Fruit fly (Drosophila melanogaster): ENCODE measurements around the gene Cyp4d20.

Gene Cyp4d20

DNA sequence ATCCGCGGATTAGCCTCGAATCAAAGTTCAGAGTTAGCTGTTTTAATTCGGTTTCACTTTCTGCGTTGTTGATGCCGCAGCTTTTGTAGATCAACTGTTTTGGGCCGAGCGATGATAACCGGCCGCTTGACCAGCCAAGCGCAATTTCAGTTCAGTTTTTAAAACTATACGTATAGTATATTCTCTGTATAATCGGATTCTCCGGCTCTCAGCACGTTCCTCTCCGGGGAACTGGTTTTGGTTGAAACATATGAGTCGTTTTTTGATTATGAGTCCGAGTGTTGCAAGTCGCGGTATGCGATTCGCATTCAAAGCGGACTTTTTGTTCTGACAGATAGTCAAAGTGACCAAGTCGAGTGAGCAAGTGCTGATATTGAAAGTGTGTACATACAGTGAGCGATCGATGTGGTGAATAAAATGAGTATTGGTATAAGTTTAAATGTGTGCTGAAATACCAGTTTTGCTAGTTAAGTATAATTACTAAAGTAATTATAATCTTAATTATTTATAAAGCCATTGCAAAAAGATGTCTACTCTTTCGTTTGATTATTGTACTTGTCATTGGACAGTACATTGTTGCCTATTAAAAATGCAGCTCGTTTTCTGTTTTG, at the start of gene Cyp4d20:
TSS of gene Cyp4d20 (minus strand) at position 100 of the 611 bp plus-strand sequence.
- TF ChIP-seq EcR (GFP tag; optimal IDR thresholded peaks at IDR 0.05): no peak
- TF ChIP-seq usp (GFP tag; optimal IDR thresholded peaks at IDR 0.05): no peak
- no peak for TF ChIP-seq pan (optimal IDR thresholded peaks at IDR 0.05)

DNA sequence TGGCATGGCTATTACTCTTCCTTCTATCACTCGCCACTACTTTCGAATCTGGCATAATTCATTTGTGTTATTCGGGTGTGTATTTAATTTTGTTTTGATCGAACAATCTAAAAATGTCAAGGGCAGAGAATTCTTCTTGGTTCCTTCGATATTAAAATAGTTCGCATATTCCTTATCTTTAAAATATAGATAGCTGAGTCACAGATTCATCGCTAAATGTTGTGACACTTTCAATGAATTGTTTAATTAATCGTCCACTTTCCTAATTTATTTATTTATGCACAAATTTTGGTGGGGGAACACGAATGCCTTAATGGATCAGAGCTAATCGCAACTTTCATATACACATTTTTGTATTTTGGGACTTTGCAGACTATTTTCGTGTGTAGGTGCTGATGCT, 48.6 kb upstream of the Cyp4d20 start, which contains the start of gene CG32295:
TSS of gene CG32295 (minus strand) at position 101 of the 400 bp plus-strand sequence.
- TF ChIP-seq EcR (GFP tag; optimal IDR thresholded peaks at IDR 0.05) (no peak), Dll (optimal IDR thresholded peaks at IDR 0.05) (no peak), psq (optimal IDR thresholded peaks at IDR 0.05) (no peak), usp (GFP tag; optimal IDR thresholded peaks at IDR 0.05) (no peak)

DNA sequence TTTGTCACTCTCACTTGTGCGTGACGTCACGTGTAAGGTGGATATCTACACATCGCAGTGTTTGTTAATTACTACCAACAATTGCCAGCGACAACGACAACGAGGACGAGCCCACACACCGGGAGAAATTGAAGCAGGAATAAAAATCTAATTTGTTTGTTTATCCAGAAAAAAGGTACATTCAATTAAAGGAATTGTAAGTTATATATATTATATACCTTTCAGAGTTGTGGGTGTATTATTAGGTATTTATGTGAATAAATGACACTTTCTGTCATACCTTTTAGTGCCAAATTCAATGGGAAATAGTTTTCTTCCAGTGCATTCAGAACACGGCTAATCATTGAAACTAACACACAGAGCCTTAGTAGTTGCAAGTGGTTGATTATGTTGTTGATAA, 36.9 kb upstream of the Cyp4d20 start:
- TF ChIP-seq pan (optimal IDR thresholded peaks at IDR 0.05) (no peak), CG8478 (optimal IDR thresholded peaks at IDR 0.05) (no peak), psq (optimal IDR thresholded peaks at IDR 0.05) (no peak), Dll (optimal IDR thresholded peaks at IDR 0.05) (no peak), usp (GFP tag; optimal IDR thresholded peaks at IDR 0.05) (no peak), EcR (GFP tag; optimal IDR thresholded peaks at IDR 0.05) (no peak)

DNA sequence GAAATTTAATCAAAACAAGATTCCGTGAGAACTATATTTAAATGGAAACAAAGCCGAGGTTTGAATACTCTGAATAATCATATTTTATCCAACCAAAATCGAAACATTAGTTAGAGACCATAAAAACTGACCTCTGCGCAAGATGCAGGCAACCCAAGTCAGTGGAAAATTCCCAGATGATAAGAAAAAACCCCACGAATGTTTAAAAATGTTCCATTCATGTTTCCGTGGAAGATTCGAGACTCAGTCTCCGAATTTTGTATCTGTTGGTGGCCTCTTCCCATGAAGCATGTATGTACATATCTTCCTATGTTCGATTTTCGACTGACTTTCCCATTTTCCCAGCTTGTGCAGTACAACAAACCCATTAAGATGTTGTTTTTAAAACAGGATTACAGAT, 26.5 kb upstream of the Cyp4d20 start:
- TF ChIP-seq pan (optimal IDR thresholded peaks at IDR 0.05) (no peak), EcR (GFP tag; optimal IDR thresholded peaks at IDR 0.05) (no peak), psq (optimal IDR thresholded peaks at IDR 0.05) (no peak), usp (GFP tag; optimal IDR thresholded peaks at IDR 0.05) (no peak), CG8478 (optimal IDR thresholded peaks at IDR 0.05) (no peak), Dll (optimal IDR thresholded peaks at IDR 0.05) (no peak)

DNA sequence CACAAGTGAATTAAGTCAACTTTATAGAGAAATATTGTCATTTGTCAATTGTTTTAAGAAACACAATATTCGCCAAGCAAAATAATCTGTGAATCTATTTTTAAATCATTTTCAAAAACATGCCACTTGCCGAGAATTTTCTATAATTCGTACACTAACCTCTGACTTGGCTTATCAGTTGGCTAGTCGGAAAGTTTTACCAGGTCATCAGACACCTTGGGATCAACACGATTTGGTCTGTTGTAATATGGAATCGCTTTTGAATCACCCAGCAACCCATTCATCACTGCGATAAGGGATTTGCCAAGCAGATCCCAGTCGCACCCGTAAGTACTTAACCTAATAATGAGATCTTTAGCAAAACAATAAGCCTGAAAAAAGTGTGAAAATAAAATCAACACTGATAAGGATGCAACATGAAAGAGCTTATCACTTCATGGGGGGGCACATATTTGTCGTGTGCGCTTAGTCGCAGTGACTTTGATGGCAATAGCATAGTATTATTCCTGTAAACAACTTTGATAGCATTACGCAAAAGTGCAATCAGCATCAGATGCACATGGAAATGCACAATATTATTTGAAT, 25.9 kb upstream of the Cyp4d20 start:
- no peak for TF ChIP-seq pan (optimal IDR thresholded peaks at IDR 0.05)
- TF ChIP-seq Dll (optimal IDR thresholded peaks at IDR 0.05): no peak
- TF ChIP-seq EcR (GFP tag; optimal IDR thresholded peaks at IDR 0.05): no peak
- no peak for TF ChIP-seq usp (GFP tag; optimal IDR thresholded peaks at IDR 0.05)
- no peak for TF ChIP-seq CG8478 (optimal IDR thresholded peaks at IDR 0.05)
- no peak for TF ChIP-seq psq (optimal IDR thresholded peaks at IDR 0.05)

DNA sequence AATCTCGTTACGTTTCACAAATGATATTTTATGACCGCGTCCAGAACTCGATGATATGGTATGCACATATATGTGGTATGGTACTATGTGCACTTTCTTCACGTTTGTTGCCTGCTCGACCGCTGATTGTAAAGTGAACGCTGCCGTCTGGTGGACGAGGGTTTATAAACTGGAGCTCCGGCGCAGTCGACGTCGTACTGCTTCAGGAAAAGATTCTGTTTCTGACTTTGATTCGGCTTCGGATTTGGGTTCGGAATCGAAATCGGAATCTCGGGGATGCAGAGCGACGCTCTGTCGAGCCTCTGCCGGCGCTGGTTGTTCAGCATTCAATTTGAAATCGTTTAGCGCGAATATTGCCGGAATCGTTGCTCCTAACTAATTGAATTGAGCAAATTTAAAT, 25.2 kb upstream of the Cyp4d20 start, which contains the start of gene CG16758:
TSS of gene CG16758 (minus strand) at position 142 of the 400 bp plus-strand sequence.
- TF ChIP-seq usp (GFP tag; optimal IDR thresholded peaks at IDR 0.05) (no peak), psq (optimal IDR thresholded peaks at IDR 0.05) (no peak), EcR (GFP tag; optimal IDR thresholded peaks at IDR 0.05) (no peak)

DNA sequence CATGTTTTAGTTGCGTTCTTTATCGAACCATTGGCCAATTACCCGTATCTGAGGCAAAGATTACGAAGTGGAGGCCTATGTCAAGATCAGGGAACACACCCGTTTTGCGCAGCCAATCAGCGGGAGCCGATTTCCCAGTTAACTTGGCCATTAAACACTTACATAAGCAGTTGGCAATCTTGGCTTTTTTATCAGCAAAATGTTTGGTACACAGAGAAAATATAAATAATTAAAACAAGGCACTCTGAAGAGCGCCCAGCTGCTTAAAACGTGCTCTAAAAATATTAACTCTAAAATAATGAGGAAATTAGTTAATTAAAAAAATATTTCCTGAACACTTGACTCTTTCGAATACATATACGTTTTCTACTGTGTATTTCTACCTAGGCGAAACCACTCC, 23.5 kb upstream of the Cyp4d20 start:
- no peak for TF ChIP-seq psq (optimal IDR thresholded peaks at IDR 0.05)

DNA sequence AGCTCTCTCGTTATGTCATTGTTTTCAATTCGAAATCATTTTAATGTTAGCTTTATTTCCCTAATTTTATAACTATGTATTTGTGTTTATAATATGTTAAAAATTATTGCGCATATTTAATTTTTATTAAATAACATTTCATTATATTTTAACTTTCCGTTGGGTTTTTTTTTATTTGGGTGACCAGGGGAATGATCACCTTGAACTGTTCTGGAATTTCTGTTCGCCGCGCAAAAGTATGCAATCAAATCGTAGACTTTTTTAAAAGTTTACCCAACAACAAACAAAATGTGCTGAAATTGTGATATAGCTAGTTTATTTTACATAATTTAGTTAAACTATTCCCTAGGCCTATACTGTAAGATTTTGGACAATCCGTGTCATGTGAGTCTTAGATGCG, 20.8 kb upstream of the Cyp4d20 start:
- no peak for TF ChIP-seq usp (GFP tag; optimal IDR thresholded peaks at IDR 0.05)

DNA sequence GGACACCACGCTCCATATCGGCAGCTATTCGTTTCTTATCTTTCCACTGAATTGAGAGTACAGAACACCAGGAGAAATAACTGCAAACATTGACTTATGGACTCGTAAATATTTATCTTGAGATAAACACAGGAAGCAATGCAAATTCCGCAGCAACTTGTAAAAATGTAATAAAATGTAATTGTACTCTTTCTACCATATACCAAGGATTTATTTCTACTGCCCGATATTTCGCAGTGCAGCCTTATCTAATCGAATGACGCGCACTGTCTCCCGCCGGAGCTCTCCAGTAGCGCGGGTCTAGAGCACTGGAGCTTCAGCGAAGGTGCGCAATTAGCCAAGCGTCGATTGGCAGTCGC, 15.9 kb upstream of the Cyp4d20 start:
- TF ChIP-seq CG8478 (optimal IDR thresholded peaks at IDR 0.05) (no peak), psq (optimal IDR thresholded peaks at IDR 0.05) (no peak), pan (optimal IDR thresholded peaks at IDR 0.05) (no peak), EcR (GFP tag; optimal IDR thresholded peaks at IDR 0.05) (no peak), usp (GFP tag; optimal IDR thresholded peaks at IDR 0.05) (no peak), Dll (optimal IDR thresholded peaks at IDR 0.05) (no peak)

DNA sequence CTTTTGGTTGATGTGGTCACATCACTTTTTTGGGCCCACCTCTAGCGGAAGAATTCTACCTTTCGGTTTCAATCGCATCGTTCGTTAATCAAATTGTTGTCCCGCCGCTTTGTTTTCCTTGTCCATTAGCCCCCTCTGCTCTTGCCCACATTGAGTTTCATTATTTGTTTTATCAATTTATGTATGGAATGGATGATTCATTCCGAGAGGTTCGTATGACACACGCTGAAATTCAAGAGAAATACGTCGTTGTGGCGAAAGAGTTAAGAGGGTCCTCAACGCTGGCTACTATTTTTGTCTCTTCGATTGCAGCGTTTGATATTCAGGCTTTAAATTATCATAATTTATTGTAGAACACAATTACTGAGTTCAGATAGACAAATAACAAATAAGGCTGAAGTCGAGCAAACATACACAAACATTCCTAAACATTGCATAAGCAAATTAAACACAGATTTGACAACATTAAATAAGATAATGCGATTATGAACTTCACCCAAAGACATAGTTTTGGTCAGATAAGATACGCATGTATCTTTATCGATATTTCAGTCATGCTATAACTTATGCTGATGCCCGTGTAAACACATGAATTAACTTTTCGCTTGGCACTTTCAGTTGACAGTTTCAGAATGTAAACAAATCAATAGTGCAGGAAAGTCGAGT, 15.4 kb upstream of the Cyp4d20 start:
- TF ChIP-seq usp (GFP tag; optimal IDR thresholded peaks at IDR 0.05) (no peak), EcR (GFP tag; optimal IDR thresholded peaks at IDR 0.05) (no peak), psq (optimal IDR thresholded peaks at IDR 0.05) (no peak), Dll (optimal IDR thresholded peaks at IDR 0.05) (no peak), CG8478 (optimal IDR thresholded peaks at IDR 0.05) (no peak), pan (optimal IDR thresholded peaks at IDR 0.05) (no peak)

DNA sequence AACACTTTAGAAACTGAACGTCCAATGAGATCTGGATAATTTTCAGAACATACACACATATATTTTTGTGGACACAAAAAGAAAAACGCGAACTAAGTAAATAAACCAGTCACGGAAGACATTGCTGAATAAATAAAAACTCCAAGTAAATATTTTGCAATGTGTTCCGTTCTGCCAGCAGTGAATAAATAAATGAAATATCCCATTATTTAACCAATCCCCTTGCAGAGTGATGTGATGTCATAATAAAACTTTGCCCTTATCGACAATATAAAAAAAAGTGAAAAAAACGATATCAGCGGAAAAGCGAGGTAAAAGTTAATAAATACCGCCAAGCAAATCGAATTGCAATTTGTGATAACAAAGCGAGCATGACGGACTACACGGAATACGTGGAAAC, 12.5 kb upstream of the Cyp4d20 start:
- no peak for TF ChIP-seq CG8478 (optimal IDR thresholded peaks at IDR 0.05)
- TF ChIP-seq psq (optimal IDR thresholded peaks at IDR 0.05): no peak
- no peak for TF ChIP-seq usp (GFP tag; optimal IDR thresholded peaks at IDR 0.05)
- TF ChIP-seq EcR (GFP tag; optimal IDR thresholded peaks at IDR 0.05): no peak
- no peak for TF ChIP-seq Dll (optimal IDR thresholded peaks at IDR 0.05)
- TF ChIP-seq pan (optimal IDR thresholded peaks at IDR 0.05): no peak

DNA sequence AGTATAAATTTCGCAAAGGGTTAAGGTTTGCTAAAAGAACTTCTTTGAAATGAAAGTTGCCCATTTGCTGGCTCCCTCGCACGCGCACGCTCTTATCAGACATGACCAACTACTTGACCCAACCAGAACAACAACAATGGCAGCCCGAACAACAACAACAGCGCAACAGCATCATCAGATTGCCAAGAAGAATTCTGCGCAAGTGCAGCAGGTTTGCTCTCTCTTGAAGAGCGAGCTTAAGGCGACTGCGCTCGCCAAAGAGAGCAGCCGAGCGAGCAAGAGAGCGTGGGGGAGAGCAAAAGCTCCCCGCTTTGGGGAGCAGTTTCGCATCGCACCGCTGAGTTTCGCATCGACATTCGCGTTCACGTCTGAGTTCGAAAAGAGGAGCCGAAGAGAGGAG, 11.6 kb upstream of the Cyp4d20 start:
- TF ChIP-seq Dll (optimal IDR thresholded peaks at IDR 0.05): peak; percentile 96
- no peak for TF ChIP-seq pan (optimal IDR thresholded peaks at IDR 0.05)

DNA sequence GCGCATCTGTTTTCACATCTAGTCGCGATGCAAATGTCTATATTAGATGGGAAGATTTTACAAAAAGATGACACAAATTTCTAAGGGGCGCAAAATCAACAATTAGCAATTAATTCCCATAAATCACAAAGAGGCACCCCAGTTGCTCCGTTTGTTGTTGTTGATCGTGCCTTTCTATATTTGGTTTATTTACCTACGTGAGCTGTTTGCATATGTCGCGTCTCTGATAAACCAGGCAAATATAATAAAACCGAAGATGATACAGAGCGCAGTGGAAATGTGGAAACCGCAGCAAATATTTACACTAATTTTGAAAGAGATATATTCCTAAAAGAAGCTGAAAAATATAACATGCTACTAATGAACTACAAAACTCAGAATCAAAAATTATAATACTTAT, 11.2 kb upstream of the Cyp4d20 start:
- no peak for TF ChIP-seq pan (optimal IDR thresholded peaks at IDR 0.05)
- no peak for TF ChIP-seq CG8478 (optimal IDR thresholded peaks at IDR 0.05)
- TF ChIP-seq usp (GFP tag; optimal IDR thresholded peaks at IDR 0.05): no peak
- TF ChIP-seq Dll (optimal IDR thresholded peaks at IDR 0.05): no peak
- TF ChIP-seq psq (optimal IDR thresholded peaks at IDR 0.05): no peak
- TF ChIP-seq EcR (GFP tag; optimal IDR thresholded peaks at IDR 0.05): no peak

Data from whole organism.